Fruit fly (Drosophila melanogaster) S2 (cell line): ENCODE data around the gene chinmo.

Source experiments
- CG8478 ChIP-seq: fragments of >200 bp; optimal IDR thresholded peaks from 2 replicates; lab custom pipeline; 2018
- CTCF ChIP-seq, 2 experiments: fragments of >200 bp; optimal IDR thresholded peaks; 2 replicates each; lab custom pipeline; 2018

DNA sequence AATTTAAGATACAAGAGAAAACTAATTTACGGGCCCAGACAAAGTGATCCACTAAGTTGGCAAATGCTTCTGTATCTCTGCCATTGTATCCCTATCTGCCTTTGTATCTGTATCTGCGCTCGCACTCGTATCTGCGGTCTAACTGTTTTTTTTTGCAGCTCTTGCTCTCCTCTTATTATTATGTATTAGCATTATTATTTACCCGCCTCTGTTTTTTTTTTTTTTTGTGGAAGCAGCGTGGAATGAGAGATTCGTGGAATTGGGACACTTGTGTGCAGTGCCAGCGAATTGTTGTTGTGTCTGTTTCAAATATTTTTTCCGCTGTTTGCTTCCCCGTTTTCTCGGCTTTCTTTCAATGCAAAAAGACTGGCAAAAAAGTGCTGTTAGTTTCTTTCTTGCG is 15.7 kb downstream of the chinmo start:
- TF ChIP-seq CG8478 (lab: Kevin White, UChicago) (no peak), CTCF (optimal IDR thresholded peaks at IDR 0.05; lab: Kevin White, UChicago) (no peak)
